Fruit fly (Drosophila melanogaster): ENCODE measurements around the gene kni.

Gene kni

dm6 chr3L:20661905-20662508, 33.2 kb downstream of the kni start:
- no peak for TF ChIP-seq CG17801 (GFP tag; optimal IDR thresholded peaks at IDR 0.05; ENCODE audit: partially characterized antibody)

- TF ChIP-seq CG17801 (GFP tag; optimal IDR thresholded peaks at IDR 0.05; ENCODE audit: partially characterized antibody), result no peak
These were observed 34.0 kb downstream of the kni start for dm6 chr3L:20661178-20661577.

- no peak for TF ChIP-seq CG17801 (GFP tag; optimal IDR thresholded peaks at IDR 0.05; ENCODE audit: partially characterized antibody)
These were observed 38.1 kb downstream of the kni start for dm6 chr3L:20657116-20657515.

- no peak for TF ChIP-seq CG17801 (GFP tag; optimal IDR thresholded peaks at IDR 0.05; ENCODE audit: partially characterized antibody)
These were observed 46.2 kb downstream of the kni start for dm6 chr3L:20648957-20649356.

- TF ChIP-seq CG17801 (GFP tag; optimal IDR thresholded peaks at IDR 0.05; ENCODE audit: partially characterized antibody), result no peak
These were observed 50.5 kb downstream of the kni start for dm6 chr3L:20644637-20645036.

dm6 chr3L:20643774-20644173, 51.4 kb downstream of the kni start:
- no peak for TF ChIP-seq CG17801 (GFP tag; optimal IDR thresholded peaks at IDR 0.05; ENCODE audit: partially characterized antibody)
